Fruit fly (Drosophila melanogaster): ENCODE measurements around the gene CG31809.

dm6 chr2L:16850442-16850841 is 8.1 kb downstream of the CG31809 start:
- no peak for TF ChIP-seq CG15710 (tag; optimal IDR thresholded peaks at IDR 0.05)
- no peak for TF ChIP-seq CG4496 (GFP tag; IDR thresholded peaks at IDR 0.05)
- no peak for TF ChIP-seq gl (tag; optimal IDR thresholded peaks at IDR 0.05)
- TF ChIP-seq EcR (GFP tag; optimal IDR thresholded peaks at IDR 0.05), result no peak
- no peak for TF ChIP-seq CG8159 (tag; optimal IDR thresholded peaks at IDR 0.05)
- TF ChIP-seq CG34367 (tag; optimal IDR thresholded peaks at IDR 0.05), result no peak
- TF ChIP-seq Snoo (tag; optimal IDR thresholded peaks at IDR 0.05), result no peak
- TF ChIP-seq CG14655 (GFP tag; optimal IDR thresholded peaks at IDR 0.05), result no peak
- no peak for TF ChIP-seq Ets98B (GFP tag; IDR thresholded peaks at IDR 0.05)
- no peak for TF ChIP-seq CG9948 (tag; optimal IDR thresholded peaks at IDR 0.05)
- TF ChIP-seq CG17806 (tag; optimal IDR thresholded peaks at IDR 0.05), result no peak
- TF ChIP-seq CG10348 (GFP tag; IDR thresholded peaks at IDR 0.05), result no peak
- TF ChIP-seq CG13204 (GFP tag; optimal IDR thresholded peaks at IDR 0.05), result no peak
